Worm (Caenorhabditis elegans) whole organism, mixed stage, embryonic: ENCODE results near the gene fbxc-54.

ENCODE experiments used
- nhr-76 ChIP-seq: sonication (generic microtip); optimal IDR thresholded peaks from 2 replicates; lab custom pipeline; 2017; ENCODE audit warnings: missing biosample characterization, missing genetic modification characterization
- snpc-4 ChIP-seq: fragments of 150-350 bp; optimal IDR thresholded peaks from 2 replicates; lab custom pipeline; 2014; ENCODE audit warnings: missing biosample characterization, missing genetic modification characterization

DNA sequence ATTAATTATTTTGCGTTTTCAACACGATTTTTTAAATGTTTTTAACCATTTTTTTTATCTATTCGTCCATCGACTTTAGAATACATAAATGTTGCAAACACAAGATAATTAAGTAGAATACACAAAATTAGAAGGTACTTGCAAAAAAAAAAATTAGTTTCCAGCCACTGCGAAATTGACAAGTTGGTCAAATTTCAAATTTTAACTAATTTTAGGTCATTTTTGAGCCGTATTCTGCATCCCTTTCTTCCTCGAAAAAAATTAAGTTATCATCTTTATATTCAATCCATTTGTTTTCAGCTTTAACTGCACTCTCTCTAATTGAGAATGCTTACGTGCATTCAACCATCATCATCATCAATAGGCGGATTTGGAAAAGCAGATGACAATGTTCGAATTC, 37.8 kb downstream of the fbxc-54 start, which contains the start of gene egl-26:
- TF ChIP-seq snpc-4 (tag; lab: Kevin White, UChicago): no peak
- TF ChIP-seq nhr-76 (tag; lab: Kevin White, UChicago): no peak
